Fruit fly (Drosophila melanogaster): ENCODE data around the gene CG15429.

Gene CG15429

dm6 chr2L:4352675-4353074, at the start of gene CG15429:
Gene CG15429 (plus strand): TSS chr2L:4352975.
- TF ChIP-seq CTCF (optimal IDR thresholded peaks at IDR 0.05) (no peak), CG8478 (optimal IDR thresholded peaks at IDR 0.05) (no peak)

dm6 chr2L:4310028-4310658, 42.6 kb upstream of the CG15429 start:
- TF ChIP-seq CG8478 (optimal IDR thresholded peaks at IDR 0.05) (no peak), CTCF (optimal IDR thresholded peaks at IDR 0.05) (no peak)

- TF ChIP-seq CTCF (optimal IDR thresholded peaks at IDR 0.05) (no peak), CG8478 (optimal IDR thresholded peaks at IDR 0.05) (no peak)
Measured at dm6 chr2L:4317910-4318309, 34.9 kb upstream of the CG15429 start.

DNA sequence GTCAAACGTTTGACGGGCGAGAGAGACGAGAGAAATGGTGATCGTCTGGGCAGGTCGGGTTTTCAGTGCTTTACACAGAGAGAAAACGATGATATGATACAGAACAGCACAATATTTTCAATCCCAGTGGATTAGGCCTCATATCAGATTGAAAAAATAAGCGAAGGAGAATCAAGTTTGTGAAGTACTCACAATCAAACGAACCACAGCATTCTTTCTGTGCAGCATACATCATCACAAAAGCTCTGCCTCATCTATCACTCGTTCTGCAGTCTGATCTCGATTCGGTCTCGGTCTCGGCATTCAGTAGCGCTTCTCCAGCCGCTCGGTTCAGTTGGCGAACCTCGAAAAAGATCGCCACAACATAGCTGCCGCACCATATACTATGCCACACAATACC, 28.5 kb upstream of the CG15429 start, which contains the start of gene bdl:
TSS of gene bdl (plus strand) at position 301 of the 400 bp plus-strand sequence.
- TF ChIP-seq CTCF (optimal IDR thresholded peaks at IDR 0.05) (no peak), CG8478 (optimal IDR thresholded peaks at IDR 0.05) (no peak)

dm6 chr2L:4331779-4332328, 20.9 kb upstream of the CG15429 start:
- TF ChIP-seq CG8478 (optimal IDR thresholded peaks at IDR 0.05) = no peak
- TF ChIP-seq CTCF (optimal IDR thresholded peaks at IDR 0.05) = no peak

DNA sequence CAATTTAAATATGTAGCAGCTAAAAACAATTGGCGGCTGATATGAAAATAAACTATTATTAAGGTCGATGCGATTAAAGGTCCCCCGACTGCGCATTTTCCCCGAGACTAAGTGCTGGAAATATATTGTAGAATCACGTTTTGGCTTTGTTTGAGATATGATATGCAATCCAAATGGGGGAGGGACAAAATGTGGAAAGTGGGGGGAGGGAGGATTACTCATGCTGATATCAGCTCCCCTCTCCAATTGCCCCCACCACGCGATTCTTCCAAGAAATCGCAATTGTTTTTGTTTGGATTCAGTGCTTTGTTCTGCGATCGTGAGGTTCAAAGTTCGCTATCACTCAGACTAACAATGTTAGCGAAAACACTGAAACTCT, 20.2 kb upstream of the CG15429 start:
- TF ChIP-seq CG8478 (optimal IDR thresholded peaks at IDR 0.05) (no peak), CTCF (optimal IDR thresholded peaks at IDR 0.05) (no peak)

DNA sequence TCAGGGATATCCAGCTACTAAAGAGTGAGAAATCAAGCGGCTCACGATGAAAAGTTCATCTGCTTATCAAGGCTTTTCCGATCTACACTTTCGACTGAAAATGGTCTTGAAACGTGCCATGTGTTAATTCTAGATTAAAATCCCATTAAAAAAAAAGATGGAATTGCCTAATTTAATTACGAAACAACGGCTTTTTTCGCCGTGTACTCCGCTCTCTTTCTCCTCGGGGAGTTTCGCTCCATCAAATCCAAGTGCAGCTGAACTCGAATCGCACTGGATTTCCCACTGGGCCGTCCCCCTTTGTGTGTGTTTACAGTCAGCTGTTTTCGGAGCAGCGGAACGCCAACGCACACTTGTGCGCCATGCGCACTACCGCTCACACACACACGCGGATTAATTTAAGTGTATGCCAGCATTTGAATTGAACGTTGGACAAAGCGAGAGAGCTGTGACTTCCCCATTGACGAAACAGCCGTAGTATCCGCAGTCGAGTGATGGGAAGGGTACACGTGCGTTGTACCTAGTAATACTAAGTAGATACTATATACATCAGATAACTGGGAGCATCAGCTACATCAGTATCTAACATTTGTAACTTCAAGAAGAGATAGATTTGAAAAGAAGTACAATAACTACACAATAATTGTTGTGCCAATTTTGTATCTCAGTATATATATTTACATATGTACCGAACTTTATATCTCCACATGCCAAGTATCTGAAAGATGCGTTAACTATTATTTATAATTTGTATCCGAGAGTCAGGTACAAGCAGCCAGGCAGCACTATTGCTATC, 19.6 kb upstream of the CG15429 start:
- no peak for TF ChIP-seq CTCF (optimal IDR thresholded peaks at IDR 0.05)
- TF ChIP-seq CG8478 (optimal IDR thresholded peaks at IDR 0.05) = no peak

DNA sequence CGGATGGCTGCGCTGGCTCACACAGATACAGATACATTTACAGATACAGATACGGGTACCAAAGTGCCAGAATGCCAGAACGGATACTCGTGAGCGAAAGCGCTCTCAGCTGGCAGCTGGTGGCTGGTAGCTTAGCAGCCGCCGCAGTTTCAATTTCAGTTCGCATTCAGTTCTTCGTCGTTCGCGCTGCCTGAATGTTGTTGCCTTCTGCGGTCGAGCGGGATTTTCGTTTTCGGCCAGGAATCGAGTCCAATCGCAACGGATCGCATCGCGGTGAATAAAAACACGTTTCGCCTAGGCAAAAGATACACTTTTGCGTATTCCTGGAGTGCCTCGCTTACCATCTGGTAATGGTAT, 19.0 kb upstream of the CG15429 start, which contains the start of gene Atet:
TSS of gene Atet (plus strand) at position 156 of the 357 bp plus-strand sequence.
- TF ChIP-seq CG8478 (optimal IDR thresholded peaks at IDR 0.05) (no peak), CTCF (optimal IDR thresholded peaks at IDR 0.05) (no peak)

DNA sequence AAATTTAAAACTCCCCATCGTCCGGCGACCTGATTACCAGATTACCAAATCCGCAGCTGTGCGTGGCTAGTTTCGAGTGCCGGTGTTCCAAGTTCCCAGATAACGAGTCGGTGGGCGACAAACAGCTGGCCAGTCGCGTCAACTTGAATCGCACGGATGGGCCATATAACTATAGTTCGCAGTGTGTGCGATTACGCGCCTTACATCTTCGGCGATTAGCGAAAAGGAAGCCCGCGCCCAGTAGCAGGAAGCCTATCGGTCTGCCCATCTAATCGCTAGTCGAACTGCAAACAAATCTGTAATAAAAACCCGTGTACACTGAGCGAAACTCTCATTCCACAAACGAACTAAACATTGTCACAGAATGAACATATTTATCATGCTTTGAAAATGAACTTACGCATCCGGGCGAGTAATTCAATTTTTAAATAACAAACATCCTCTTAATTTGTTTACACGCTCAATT, 17.8 kb upstream of the CG15429 start:
- TF ChIP-seq CG8478 (optimal IDR thresholded peaks at IDR 0.05) (no peak), CTCF (optimal IDR thresholded peaks at IDR 0.05) (no peak)

- no peak for TF ChIP-seq CTCF (optimal IDR thresholded peaks at IDR 0.05)
- TF ChIP-seq CG8478 (optimal IDR thresholded peaks at IDR 0.05) = no peak
Measured at dm6 chr2L:4335979-4336378, 16.8 kb upstream of the CG15429 start.

DNA sequence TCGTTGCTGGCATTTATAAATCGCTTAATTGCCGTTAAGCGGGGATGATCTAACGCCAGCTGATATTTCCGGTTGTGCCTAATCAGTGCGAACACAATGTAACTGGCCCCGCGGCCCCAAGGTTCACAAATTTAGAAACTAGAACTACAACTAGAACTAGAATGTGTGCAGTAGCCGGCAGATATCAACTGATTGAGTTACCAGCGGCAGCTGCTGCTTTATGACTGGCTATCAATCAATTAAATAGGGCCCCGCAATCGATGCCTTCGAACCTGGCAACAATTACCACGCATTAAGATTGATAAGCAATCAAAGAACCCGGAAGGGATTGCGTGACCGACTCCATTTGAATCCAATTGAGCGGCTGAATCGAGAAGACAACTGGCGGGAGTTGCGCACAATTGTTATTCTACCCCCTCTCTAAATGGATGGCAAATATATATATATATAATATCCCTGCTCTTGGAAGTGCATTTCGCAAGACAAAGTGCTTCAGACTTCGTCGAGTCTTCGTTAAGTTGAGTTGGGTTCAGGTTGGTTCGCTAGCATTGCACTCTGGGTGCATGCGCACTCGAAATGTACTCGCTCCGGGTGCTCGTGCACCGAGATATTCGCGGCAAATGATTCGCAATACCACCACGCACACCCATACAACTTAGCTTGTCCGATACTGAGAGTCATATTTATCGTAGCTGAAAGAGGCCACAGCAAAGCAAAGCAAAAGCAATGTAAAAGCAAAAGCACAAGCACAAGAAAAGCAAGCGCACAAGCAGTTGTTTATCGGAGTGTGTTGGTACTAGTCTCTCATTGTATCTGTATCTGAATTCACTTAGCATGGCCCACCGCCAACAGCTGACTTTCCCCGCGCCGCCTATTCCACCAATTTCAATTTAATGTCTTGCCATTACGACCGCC, 12.7 kb upstream of the CG15429 start:
- TF ChIP-seq CTCF (optimal IDR thresholded peaks at IDR 0.05) (no peak), CG8478 (optimal IDR thresholded peaks at IDR 0.05) (no peak)

- TF ChIP-seq CG8478 (optimal IDR thresholded peaks at IDR 0.05) (no peak), CTCF (optimal IDR thresholded peaks at IDR 0.05) (peak; percentile 87 to 95)
Measured at dm6 chr2L:4345569-4346131, 7.1 kb upstream of the CG15429 start.

DNA sequence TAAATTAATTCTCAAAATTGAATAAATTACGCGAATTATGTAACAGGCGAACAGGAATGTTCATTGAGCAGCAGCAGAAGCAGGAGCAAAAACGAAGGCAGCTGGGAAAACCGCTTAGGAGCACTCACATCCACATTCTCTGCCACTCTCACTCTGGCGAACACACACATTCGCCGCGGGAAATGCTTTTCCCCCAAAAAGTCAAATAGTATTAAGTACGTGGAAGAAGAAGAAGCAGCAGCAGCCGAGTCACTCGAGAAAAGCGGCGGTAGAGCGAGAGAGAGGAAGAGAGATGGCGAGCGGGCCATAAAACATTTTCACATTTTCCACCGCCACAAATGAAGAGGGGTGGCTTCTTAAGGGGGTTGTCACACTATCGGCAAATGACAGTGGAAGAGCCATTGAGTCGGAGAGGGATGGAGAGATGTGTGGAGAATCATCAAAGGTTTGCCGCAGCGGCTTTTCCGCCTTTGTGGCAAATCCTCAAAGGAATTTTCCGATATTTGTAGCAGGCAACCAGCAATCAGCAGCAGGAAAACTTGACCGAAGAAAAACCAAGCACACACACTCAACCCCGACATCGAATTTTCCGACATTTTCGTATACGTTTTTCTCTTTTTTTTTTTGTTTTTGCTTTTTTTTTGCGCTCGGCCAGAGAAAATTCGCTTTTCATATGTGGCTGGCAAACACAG, 6.0 kb upstream of the CG15429 start:
- TF ChIP-seq CTCF (optimal IDR thresholded peaks at IDR 0.05) (no peak), CG8478 (optimal IDR thresholded peaks at IDR 0.05) (no peak)

- TF ChIP-seq CTCF (optimal IDR thresholded peaks at IDR 0.05) = no peak
Measured at dm6 chr2L:4348545-4348944, 4.2 kb upstream of the CG15429 start.

Measured in S2 (cell line).